Worm (Caenorhabditis elegans): Measurements from ENCODE around the gene ZC404.2.

DNA sequence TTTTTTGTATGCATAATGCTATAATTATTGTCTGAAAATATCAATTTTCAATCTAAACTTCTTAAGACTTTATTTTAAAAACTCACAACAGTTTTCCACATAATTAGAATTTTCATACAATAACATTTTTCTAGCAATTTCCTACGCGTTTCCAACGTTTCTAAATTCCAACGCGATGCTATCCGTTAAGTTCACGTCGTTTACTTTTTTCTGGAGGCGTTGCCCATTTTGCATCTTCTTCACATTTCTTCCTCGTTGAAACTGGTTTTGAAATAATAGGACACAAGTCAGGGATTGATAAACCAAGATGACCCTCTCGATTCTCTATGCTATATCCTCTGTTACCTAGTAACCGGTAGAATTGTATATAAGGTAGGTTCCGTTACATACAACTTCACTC, 47.5 kb downstream of the ZC404.2 start, which contains the start of the genes T15B7.14 and col-143:
- TF ChIP-seq nhr-77 (tag; optimal IDR thresholded peaks at IDR 0.05): no peak
- no peak for TF ChIP-seq skn-1 (tag; optimal IDR thresholded peaks at IDR 0.05)
